Fruit fly (Drosophila melanogaster) whole organism, prepupa: ENCODE results near the gene CG32641.

Experiments
- CG10631 ChIP-seq: fragments of 200-800 bp; sonication (Bioruptor generic); optimal IDR thresholded peaks from 2 replicates; lab custom pipeline; 2016; ENCODE audit warnings: missing biosample characterization, missing genetic modification characterization
- CG6276 ChIP-seq: fragments of 200-800 bp; sonication (Bioruptor generic); optimal IDR thresholded peaks from 2 replicates; lab custom pipeline; 2017; ENCODE audit warnings: missing biosample characterization, mild to moderate bottlenecking, missing genetic modification characterization
- Eip78C ChIP-seq: fragments of 200-800 bp; sonication (Bioruptor generic); peaks from one replicate; lab custom pipeline; 2016; ENCODE audit warnings: missing biosample characterization, missing genetic modification characterization

dm6 chrX:13143100-13143499 is 41.2 kb upstream of the CG32641 start:
- TF ChIP-seq Eip78C (GFP tag; lab: Kevin White, UChicago), result peak; percentile 95
- peak; percentile 87 for TF ChIP-seq CG6276
- TF ChIP-seq CG10631, result peak; percentile 73
